Fruit fly (Drosophila melanogaster) whole organism, embryonic: ENCODE results near the gene Pdcd4.
A peak's percentile ranks its signal among the peaks of the same experiment; 100 is the strongest.

ENCODE experiments used
- Asciz ChIP-seq: fragments of 200-800 bp; sonication (Bioruptor generic); optimal IDR thresholded peaks from 2 replicates; lab custom pipeline; 2017; ENCODE audit warnings: missing biosample characterization, mild to moderate bottlenecking, missing genetic modification characterization, missing genetic modification reagents
- B-H2 ChIP-seq: fragments of 200-800 bp; sonication (Bioruptor generic); optimal IDR thresholded peaks from 2 replicates; lab custom pipeline; 2018; ENCODE audit warnings: missing biosample characterization, mild to moderate bottlenecking, missing genetic modification characterization
- BEAF-32 ChIP-seq: fragments of 200-800 bp; sonication (Bioruptor generic); optimal IDR thresholded peaks from 3 replicates; lab custom pipeline; 2017; ENCODE audit warnings: missing biosample characterization, missing genetic modification characterization, mild to moderate bottlenecking, moderate library complexity, missing genetic modification reagents
- Bgb ChIP-seq: fragments of 200-800 bp; sonication (Bioruptor generic); IDR thresholded peaks from 2 replicates; pipeline ENCODE4 v1.3.6; 2022; ENCODE audit warnings: missing biosample characterization, missing genetic modification characterization; ENCODE audit not compliant: partially characterized antibody
- CG11093 ChIP-seq: fragments of 200-800 bp; sonication (Bioruptor generic); IDR thresholded peaks from 3 replicates; pipeline ENCODE4 v1.3.6; 2022; ENCODE audit warnings: missing biosample characterization, missing genetic modification characterization
- CG12155 ChIP-seq: fragments of 200-800 bp; sonication (Bioruptor generic); optimal IDR thresholded peaks from 3 replicates; lab custom pipeline; 2016; ENCODE audit warnings: missing biosample characterization, missing genetic modification characterization
- CG12391 ChIP-seq: fragments of 200-800 bp; sonication (Bioruptor generic); optimal IDR thresholded peaks from 3 replicates; lab custom pipeline; 2018; ENCODE audit warnings: missing biosample characterization, mild to moderate bottlenecking, missing genetic modification characterization, moderate library complexity
- CG13624 ChIP-seq: fragments of 200-800 bp; sonication (Bioruptor generic); optimal IDR thresholded peaks from 2 replicates; lab custom pipeline; 2016; ENCODE audit warnings: missing biosample characterization, missing genetic modification characterization
- CG1602 ChIP-seq: fragments of 200-800 bp; sonication (Bioruptor generic); optimal IDR thresholded peaks from 3 replicates; lab custom pipeline; 2016; ENCODE audit warnings: missing biosample characterization, missing genetic modification characterization
- CG16779 ChIP-seq: fragments of 200-800 bp; sonication (Bioruptor generic); IDR thresholded peaks from 2 replicates; pipeline ENCODE4 v1.3.6; 2022; ENCODE audit warnings: missing biosample characterization, missing genetic modification characterization
- CG2120 ChIP-seq: fragments of 200-800 bp; sonication (Bioruptor generic); optimal IDR thresholded peaks from 3 replicates; lab custom pipeline; 2016; ENCODE audit warnings: missing biosample characterization, missing genetic modification characterization
- CG34376 ChIP-seq: fragments of 200-800 bp; sonication (Bioruptor generic); optimal IDR thresholded peaks from 2 replicates; lab custom pipeline; 2018; ENCODE audit warnings: missing biosample characterization, mild to moderate bottlenecking, missing genetic modification characterization
- CG4617 ChIP-seq: fragments of 200-800 bp; sonication (Bioruptor generic); optimal IDR thresholded peaks from 3 replicates; lab custom pipeline; 2016; ENCODE audit warnings: missing biosample characterization, missing genetic modification characterization, borderline replicate concordance
- CG4707 ChIP-seq: fragments of 200-800 bp; sonication (Bioruptor generic); optimal IDR thresholded peaks from 2 replicates; lab custom pipeline; 2018; ENCODE audit warnings: missing biosample characterization, mild to moderate bottlenecking, missing genetic modification characterization, moderate library complexity
- CG4730 ChIP-seq: fragments of 200-800 bp; sonication (Bioruptor generic); IDR thresholded peaks from 2 replicates; pipeline ENCODE4 v1.3.6; 2022; ENCODE audit warnings: missing biosample characterization, missing genetic modification characterization
- CG6272 ChIP-seq: fragments of 200-800 bp; sonication (Bioruptor generic); IDR thresholded peaks from 2 replicates; pipeline ENCODE4 v1.3.6; 2022; ENCODE audit warnings: missing biosample characterization, missing genetic modification characterization
- CG6683 ChIP-seq: fragments of 200-800 bp; sonication (Bioruptor generic); optimal IDR thresholded peaks from 2 replicates; lab custom pipeline; 2017; ENCODE audit warnings: missing biosample characterization, mild to moderate bottlenecking, missing genetic modification characterization, missing genetic modification reagents
- CG8924 ChIP-seq: fragments of 200-800 bp; optimal IDR thresholded peaks from 3 replicates; lab custom pipeline; 2019; ENCODE audit warnings: missing biosample characterization, mild to moderate bottlenecking, missing genetic modification characterization, moderate library complexity
- CoRest ChIP-seq: fragments of 200-800 bp; sonication (Bioruptor generic); optimal IDR thresholded peaks from 3 replicates; lab custom pipeline; 2018; ENCODE audit warnings: missing biosample characterization, mild to moderate bottlenecking, missing genetic modification characterization, moderate library complexity
- Eip74EF ChIP-seq, 2 experiments: fragments of 200-800 bp in 1 of 2; fragments of >200 bp in 1 of 2; sonication (Bioruptor generic) in 1 of 2; optimal IDR thresholded peaks; 2 replicates each; lab custom pipeline; 2017 to 2019; ENCODE audit warnings: missing biosample characterization in 2 of 2, missing genetic modification characterization in 2 of 2, mild to moderate bottlenecking in 1 of 2, moderate library complexity in 1 of 2
- Fer1 ChIP-seq: fragments of 200-800 bp; sonication (Bioruptor generic); optimal IDR thresholded peaks from 2 replicates; lab custom pipeline; 2017; ENCODE audit warnings: missing biosample characterization, mild to moderate bottlenecking, missing genetic modification characterization
- Lim3 ChIP-seq: fragments of 200-800 bp; sonication (Bioruptor generic); IDR thresholded peaks from 2 replicates; pipeline ENCODE4 v1.3.6; 2022; ENCODE audit warnings: missing biosample characterization, missing genetic modification characterization
- Lpt ChIP-seq: fragments of >200 bp; optimal IDR thresholded peaks from 2 replicates; lab custom pipeline; 2018; ENCODE audit warnings: missing biosample characterization, missing genetic modification characterization
- MTF-1 ChIP-seq: fragments of 200-800 bp; sonication (Bioruptor generic); optimal IDR thresholded peaks from 2 replicates; lab custom pipeline; 2018; ENCODE audit warnings: missing biosample characterization, mild to moderate bottlenecking, missing genetic modification characterization, borderline replicate concordance
- Mad ChIP-seq: fragments of 200-800 bp; sonication (Bioruptor generic); optimal IDR thresholded peaks from 2 replicates; lab custom pipeline; 2016; ENCODE audit warnings: missing biosample characterization, missing genetic modification characterization
- Max ChIP-seq: fragments of 200-800 bp; sonication (Bioruptor generic); optimal IDR thresholded peaks from 2 replicates; lab custom pipeline; 2016; ENCODE audit warnings: missing biosample characterization, mild to moderate bottlenecking, missing genetic modification characterization
- Neu2 ChIP-seq: fragments of 200-800 bp; sonication (Bioruptor generic); optimal IDR thresholded peaks from 3 replicates; lab custom pipeline; 2016; ENCODE audit warnings: missing biosample characterization, missing genetic modification characterization, borderline replicate concordance
- Oaz ChIP-seq: fragments of 200-800 bp; sonication (Bioruptor generic); IDR thresholded peaks from 2 replicates; pipeline ENCODE4 v1.3.6; 2022; ENCODE audit warnings: missing biosample characterization, missing genetic modification characterization
- Rfx ChIP-seq: fragments of 200-800 bp; sonication (Bioruptor generic); IDR thresholded peaks from 2 replicates; pipeline ENCODE4 v1.3.6; 2022; ENCODE audit warnings: missing biosample characterization, missing genetic modification characterization
- ap ChIP-seq: fragments of 200-800 bp; sonication (Bioruptor generic); IDR thresholded peaks from 2 replicates; pipeline ENCODE4 v1.3.6; 2022; ENCODE audit warnings: missing biosample characterization, missing genetic modification characterization
- cad ChIP-seq: fragments of >200 bp; optimal IDR thresholded peaks from 2 replicates; lab custom pipeline; 2017; ENCODE audit warnings: missing biosample characterization, missing genetic modification characterization
- cas ChIP-seq: fragments of 200-800 bp; sonication (Bioruptor generic); IDR thresholded peaks from 2 replicates; pipeline ENCODE4 v1.3.6; 2022; ENCODE audit warnings: missing biosample characterization, missing genetic modification characterization
- caup ChIP-seq: fragments of 200-800 bp; sonication (Bioruptor generic); optimal IDR thresholded peaks from 3 replicates; lab custom pipeline; 2017; ENCODE audit warnings: missing biosample characterization, mild to moderate bottlenecking, missing genetic modification characterization, moderate library complexity; ENCODE audit not compliant: severe bottlenecking
- chif ChIP-seq, 2 experiments: fragments of 200-800 bp; sonication (Bioruptor generic); optimal IDR thresholded peaks; 3 replicates each; lab custom pipeline; 2016; ENCODE audit warnings: missing biosample characterization in 2 of 2, missing genetic modification characterization in 2 of 2
- dysf ChIP-seq: fragments of 200-800 bp; sonication (Bioruptor generic); IDR thresholded peaks from 3 replicates; pipeline ENCODE4 v1.3.6; 2022; ENCODE audit warnings: missing biosample characterization, missing genetic modification characterization
- fu2 ChIP-seq: fragments of 200-800 bp; sonication (Bioruptor generic); optimal IDR thresholded peaks from 2 replicates; lab custom pipeline; 2016; ENCODE audit warnings: missing biosample characterization, missing genetic modification characterization
- gce ChIP-seq: fragments of 200-800 bp; sonication (Bioruptor generic); IDR thresholded peaks from 3 replicates; pipeline ENCODE4 v1.3.6; 2022; ENCODE audit warnings: missing biosample characterization, missing genetic modification characterization
- hb ChIP-seq: fragments of 200-800 bp; sonication (Bioruptor generic); IDR thresholded peaks from 3 replicates; pipeline ENCODE4 v1.3.6; 2022; ENCODE audit warnings: missing biosample characterization, missing genetic modification characterization; ENCODE audit not compliant: partially characterized antibody
- insv ChIP-seq, 2 experiments: fragments of 200-800 bp; sonication (Bioruptor generic); optimal IDR thresholded peaks; 3 replicates each; lab custom pipeline; 2016 to 2018; ENCODE audit warnings: missing biosample characterization in 2 of 2, missing genetic modification characterization in 2 of 2
- nmo ChIP-seq: fragments of 200-800 bp; sonication (Bioruptor generic); optimal IDR thresholded peaks from 2 replicates; lab custom pipeline; 2018; ENCODE audit warnings: missing biosample characterization, mild to moderate bottlenecking, missing genetic modification characterization, moderate library complexity
- nom ChIP-seq: fragments of 200-800 bp; sonication (Bioruptor generic); optimal IDR thresholded peaks from 2 replicates; lab custom pipeline; 2017; ENCODE audit warnings: missing biosample characterization, missing genetic modification characterization, mild to moderate bottlenecking, moderate library complexity, missing genetic modification reagents
- oc ChIP-seq: fragments of 200-800 bp; sonication (Bioruptor generic); optimal IDR thresholded peaks from 2 replicates; lab custom pipeline; 2018; ENCODE audit warnings: missing biosample characterization, mild to moderate bottlenecking, missing genetic modification characterization, moderate library complexity
- sqz ChIP-seq: fragments of 200-800 bp; sonication (Bioruptor generic); optimal IDR thresholded peaks from 3 replicates; lab custom pipeline; 2018; ENCODE audit warnings: missing biosample characterization, mild to moderate bottlenecking, missing genetic modification characterization
- tap ChIP-seq: fragments of 200-800 bp; optimal IDR thresholded peaks from 3 replicates; lab custom pipeline; 2019; ENCODE audit warnings: missing biosample characterization, mild to moderate bottlenecking, missing genetic modification characterization, moderate library complexity
- tna ChIP-seq: fragments of 200-800 bp; sonication (Bioruptor generic); IDR thresholded peaks from 2 replicates; pipeline ENCODE4 v1.3.6; 2022; ENCODE audit warnings: missing biosample characterization, missing genetic modification characterization; ENCODE audit not compliant: partially characterized antibody
- wdn ChIP-seq: fragments of 200-800 bp; sonication (Bioruptor generic); IDR thresholded peaks from 2 replicates; pipeline ENCODE4 v1.3.6; 2022; ENCODE audit warnings: missing biosample characterization, missing genetic modification characterization
- wek ChIP-seq: fragments of 200-800 bp; sonication (Bioruptor generic); optimal IDR thresholded peaks from 3 replicates; lab custom pipeline; 2018; ENCODE audit warnings: missing biosample characterization, mild to moderate bottlenecking, missing genetic modification characterization, moderate library complexity
- zf30C ChIP-seq: fragments of 200-800 bp; sonication (Bioruptor generic); optimal IDR thresholded peaks from 3 replicates; lab custom pipeline; 2018; ENCODE audit warnings: missing biosample characterization, mild to moderate bottlenecking, missing genetic modification characterization

The Pdcd4 gene

dm6 chrX:13764397-13765119 lies 9.4 kb upstream of the Pdcd4 start (continued):
- TF ChIP-seq cad (GFP tag; lab: Kevin White, UChicago) (no peak), dysf (peak; percentile 61; the same call in 2 of the 3 replicates), B-H2 (GFP tag; lab: Kevin White, UChicago) (no peak), fu2 (GFP tag; lab: Kevin White, UChicago) (no peak), CG4617 (GFP tag; lab: Kevin White, UChicago) (no peak), cas (0 out of 2 replicates have a peak, but pooled peaks have one; percentile 8), tna (GFP tag; lab: Robert Waterston, UW) (no peak), wdn (GFP tag; lab: Robert Waterston, UW) (0 out of 2 replicates have a peak, but pooled peaks have one; percentile 34), Rfx (GFP tag; lab: Robert Waterston, UW) (peak; percentile 60), Eip74EF (GFP tag; optimal IDR thresholded peaks at IDR 0.05; lab: Kevin White, UChicago) (no peak), Neu2 (GFP tag; lab: Kevin White, UChicago) (no peak), CG8924 (tag; lab: Kevin White, UChicago) (peak; percentile 56), chif (GFP tag; optimal IDR thresholded peaks at IDR 0.05; lab: Kevin White, UChicago) (peak in 1 of 2 experiments; percentile 1), CG6272 (no peak), Oaz (GFP tag; lab: Robert Waterston, UW) (peak; percentile 46; the same call in 1 of the 2 replicates), CG6683 (GFP tag; lab: Kevin White, UChicago) (peak; percentile 9), Bgb (no peak), Lpt (GFP tag; lab: Kevin White, UChicago) (no peak), CG13624 (GFP tag; lab: Kevin White, UChicago) (no peak), caup (peak; percentile 41), hb (GFP tag; lab: Robert Waterston, UW) (no peak), insv (GFP tag; optimal IDR thresholded peaks at IDR 0.05; lab: Kevin White, UChicago) (no peak), BEAF-32 (no peak), nom (GFP tag; lab: Kevin White, UChicago) (no peak), CG34376 (GFP tag; lab: Kevin White, UChicago) (no peak), nmo (GFP tag; lab: Kevin White, UChicago) (peak; percentile 67), CG16779 (GFP tag; lab: Robert Waterston, UW) (no peak), ap (no peak), tap (tag; lab: Kevin White, UChicago) (peak; percentile 55), sqz (peak; percentile 11), gce (no peak), Max (GFP tag; lab: Kevin White, UChicago) (no peak), zf30C (no peak), Lim3 (GFP tag; lab: Robert Waterston, UW) (no peak), CG12391 (tag; lab: Kevin White, UChicago) (peak; percentile 62), CG11093 (peak; percentile 50; the same call in 1 of the 3 replicates), CoRest (peak; percentile 48), CG4730 (GFP tag; lab: Robert Waterston, UW) (no peak), MTF-1 (GFP tag; lab: Kevin White, UChicago) (no peak), Mad (GFP tag; lab: Kevin White, UChicago) (no peak), Asciz (GFP tag; lab: Kevin White, UChicago) (no peak), CG1602 (GFP tag; lab: Kevin White, UChicago) (peak; percentile 15), CG12155 (GFP tag; lab: Kevin White, UChicago) (peak; percentile 2), wek (GFP tag; lab: Kevin White, UChicago) (no peak), CG4707 (GFP tag; lab: Kevin White, UChicago) (peak; percentile 37), Fer1 (GFP tag; lab: Kevin White, UChicago) (peak; percentile 45), CG2120 (GFP tag; lab: Kevin White, UChicago) (peak; percentile 31), oc (tag; lab: Kevin White, UChicago) (peak; percentile 36)
